Worm (Caenorhabditis elegans): ENCODE data around the gene sul-3.
A peak's percentile ranks its signal among the peaks of the same experiment; 100 is the strongest.

sul-3 gene

ce11 chrX:7823108-7823704, 10.8 kb downstream of the sul-3 start, which contains the start of gene eef-1A.2 (continued):
- TF ChIP-seq lin-14 (GFP tag; optimal IDR thresholded peaks at IDR 0.05) = peak; percentile 99
- TF ChIP-seq zip-4 (GFP tag; optimal IDR thresholded peaks at IDR 0.05) = peak; percentile 99
- peak; percentile 97 for TF ChIP-seq nhr-20 (tag; optimal IDR thresholded peaks at IDR 0.05)
- peak; percentile 91 for TF ChIP-seq unc-86 (tag; optimal IDR thresholded peaks at IDR 0.05)
- TF ChIP-seq grh-1 (GFP tag; IDR thresholded peaks at IDR 0.05) = peak; percentile 91
- TF ChIP-seq lsy-2 (tag; optimal IDR thresholded peaks at IDR 0.05) = peak; percentile 89 to 96
- peak; percentile 29 for TF ChIP-seq fkh-4 (tag; optimal IDR thresholded peaks at IDR 0.05; ENCODE audit: borderline replicate concordance)
- TF ChIP-seq ceh-63 (GFP tag; optimal IDR thresholded peaks at IDR 0.05) = no peak
- TF ChIP-seq ces-1 (GFP tag; optimal IDR thresholded peaks at IDR 0.05) = peak; percentile 44
- TF ChIP-seq lir-3 (tag; optimal IDR thresholded peaks at IDR 0.05; ENCODE audit: poor library complexity) = peak; percentile 79
- no peak for TF ChIP-seq efl-3 (GFP tag; optimal IDR thresholded peaks at IDR 0.05)
- peak in 1 of 2 experiments; percentile 80 for TF ChIP-seq ztf-11 (tag; optimal IDR thresholded peaks at IDR 0.05)
- peak; percentile 97 for TF ChIP-seq lin-13 (GFP tag; optimal IDR thresholded peaks at IDR 0.05)
- TF ChIP-seq sptf-1 (tag; optimal IDR thresholded peaks at IDR 0.05) = no peak
- TF ChIP-seq mdl-1 (tag; optimal IDR thresholded peaks at IDR 0.05) = peak; percentile 72 to 98
- TF ChIP-seq ztf-4 (tag; optimal IDR thresholded peaks at IDR 0.05) = peak; percentile 76
- TF ChIP-seq C34B4.2 (tag; optimal IDR thresholded peaks at IDR 0.05) = no peak
- no peak for TF ChIP-seq tlp-1 (tag; optimal IDR thresholded peaks at IDR 0.05)
- peak; percentile 78 to 95 for TF ChIP-seq egl-27 (tag; optimal IDR thresholded peaks at IDR 0.05)
- TF ChIP-seq tbx-2 (tag; optimal IDR thresholded peaks at IDR 0.05) = peak; percentile 95
- TF ChIP-seq rnt-1 (tag; optimal IDR thresholded peaks at IDR 0.05) = peak; percentile 97
- peak; percentile 75 for TF ChIP-seq snpc-4 (tag; optimal IDR thresholded peaks at IDR 0.05)
- TF ChIP-seq nhr-77 (tag; optimal IDR thresholded peaks at IDR 0.05) = peak; percentile 97
- peak; percentile 97 for TF ChIP-seq jun-1 (tag; optimal IDR thresholded peaks at IDR 0.05)
- TF ChIP-seq skn-1 (tag; optimal IDR thresholded peaks at IDR 0.05) = peak; percentile 98
- peak; percentile 98 for TF ChIP-seq fkh-10 (GFP tag; optimal IDR thresholded peaks at IDR 0.05)
- peak; percentile 95 for TF ChIP-seq pax-3 (tag; optimal IDR thresholded peaks at IDR 0.05)
- TF ChIP-seq lin-39 (tag; optimal IDR thresholded peaks at IDR 0.05) = peak; percentile 39
- peak; percentile 60 for TF ChIP-seq sox-4 (tag; optimal IDR thresholded peaks at IDR 0.05)
- peak; percentile 82 to 92 for TF ChIP-seq lin-35 (GFP tag; optimal IDR thresholded peaks at IDR 0.05)
- peak; percentile 96 for TF ChIP-seq mep-1 (tag; optimal IDR thresholded peaks at IDR 0.05)
- peak; percentile 82 to 93 for TF ChIP-seq efl-1 (optimal IDR thresholded peaks at IDR 0.05)
- TF ChIP-seq efl-1 (GFP tag; optimal IDR thresholded peaks at IDR 0.05 in 1 of 2) = peak; percentile 79 to 96

DNA sequence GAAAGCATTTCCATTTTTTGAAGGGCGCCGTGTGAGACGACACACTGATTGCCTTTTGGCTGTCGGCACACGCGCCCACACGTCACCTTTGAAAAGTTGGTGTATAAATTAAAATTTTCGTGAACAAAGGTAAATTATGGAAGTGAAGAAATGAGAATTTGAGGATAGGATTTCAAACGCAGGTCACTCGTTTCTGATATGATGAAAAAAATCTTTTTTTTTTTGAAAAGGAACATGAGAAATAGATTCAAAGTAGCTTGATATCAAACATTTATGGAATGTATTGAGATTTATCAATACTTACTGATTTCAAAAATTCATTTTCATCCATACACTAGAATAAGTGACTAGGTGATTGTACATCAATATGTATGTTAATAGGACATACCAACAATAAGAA, 16.5 kb downstream of the sul-3 start:
- no peak for TF ChIP-seq aly-2 (tag; optimal IDR thresholded peaks at IDR 0.05)
- TF ChIP-seq lin-14 (GFP tag; optimal IDR thresholded peaks at IDR 0.05) = peak; percentile 9
- TF ChIP-seq nhr-19 (GFP tag; conservative IDR thresholded peaks at IDR 0.05) = no peak
- TF ChIP-seq alr-1 (tag; optimal IDR thresholded peaks at IDR 0.05; ENCODE audit: borderline replicate concordance) = no peak

- no peak for TF ChIP-seq grh-1 (GFP tag; IDR thresholded peaks at IDR 0.05)
- TF ChIP-seq mef-2 (tag; optimal IDR thresholded peaks at IDR 0.05) = no peak
- TF ChIP-seq C34B4.2 (tag; optimal IDR thresholded peaks at IDR 0.05) = no peak
- TF ChIP-seq ceh-90 (tag; optimal IDR thresholded peaks at IDR 0.05) = no peak
- no peak for TF ChIP-seq nhr-237 (tag; optimal IDR thresholded peaks at IDR 0.05)
- no peak for TF ChIP-seq unc-30 (tag; optimal IDR thresholded peaks at IDR 0.05)
- no peak for TF ChIP-seq ama-1 (optimal IDR thresholded peaks at IDR 0.05)
- no peak for TF ChIP-seq blmp-1 (tag; optimal IDR thresholded peaks at IDR 0.05)
- no peak for TF ChIP-seq xbp-1 (tag; optimal IDR thresholded peaks at IDR 0.05)
- no peak for TF ChIP-seq tbx-2 (tag; optimal IDR thresholded peaks at IDR 0.05)
- no peak for TF ChIP-seq egl-27 (tag; optimal IDR thresholded peaks at IDR 0.05)
- no peak for TF ChIP-seq nhr-47 (tag; optimal IDR thresholded peaks at IDR 0.05)
- no peak for TF ChIP-seq nhr-76 (tag; optimal IDR thresholded peaks at IDR 0.05)
- TF ChIP-seq ztf-4 (tag; optimal IDR thresholded peaks at IDR 0.05) = no peak
- no peak for TF ChIP-seq lin-15B (tag; optimal IDR thresholded peaks at IDR 0.05)
- no peak for TF ChIP-seq mep-1 (tag; optimal IDR thresholded peaks at IDR 0.05)
- TF ChIP-seq nhr-11 (tag; optimal IDR thresholded peaks at IDR 0.05) = no peak
- TF ChIP-seq ceh-82 (tag; optimal IDR thresholded peaks at IDR 0.05) = no peak
- no peak for TF ChIP-seq hlh-4 (tag; optimal IDR thresholded peaks at IDR 0.05)
- TF ChIP-seq nhr-77 (tag; optimal IDR thresholded peaks at IDR 0.05) = no peak
Observed at ce11 chrX:7816434-7816974, 17.5 kb downstream of the sul-3 start, which contains the start of the genes sek-1 and R03G5.6. Gene sek-1 (plus strand): TSS chrX:7816734. Gene R03G5.6 (minus strand): TSS chrX:7816924.
